Worm (Caenorhabditis elegans): ENCODE measurements around the gene D1014.2.

D1014.2 gene

ce11 chrV:8178914-8179542, 35.3 kb downstream of the D1014.2 start, which contains the start of gene srp-7:
srp-7 (plus strand) TSS chrV:8179126.
- no peak for TF ChIP-seq flt-1 (GFP tag; IDR thresholded peaks at IDR 0.05)
- TF ChIP-seq scrt-1 (GFP tag; IDR thresholded peaks at IDR 0.05), result peak; percentile 36; the same call in 1 of the 2 replicates
- TF ChIP-seq tra-4 (tag; optimal IDR thresholded peaks at IDR 0.05), result no peak
- TF ChIP-seq hnd-1 (tag; optimal IDR thresholded peaks at IDR 0.05), result no peak
- TF ChIP-seq ets-7 (tag; optimal IDR thresholded peaks at IDR 0.05), result no peak
- TF ChIP-seq tbx-37 (GFP tag; conservative IDR thresholded peaks at IDR 0.05), result no peak

ce11 chrV:8183384-8183783, 39.7 kb downstream of the D1014.2 start, which contains the start of gene srp-8:
srp-8 (plus strand) TSS chrV:8183684.
- TF ChIP-seq pes-1 (GFP tag; IDR thresholded peaks at IDR 0.05) (no peak), hmg-4 (GFP tag; optimal IDR thresholded peaks at IDR 0.05) (no peak), ceh-13 (GFP tag; optimal IDR thresholded peaks at IDR 0.05) (no peak), hnd-1 (tag; optimal IDR thresholded peaks at IDR 0.05) (no peak), hmbx-1 (tag; optimal IDR thresholded peaks at IDR 0.05) (no peak), F13C5.2 (tag; optimal IDR thresholded peaks at IDR 0.05) (no peak), flt-1 (GFP tag; IDR thresholded peaks at IDR 0.05) (no peak), tbx-37 (GFP tag; conservative IDR thresholded peaks at IDR 0.05) (no peak), ama-1 (optimal IDR thresholded peaks at IDR 0.05) (no peak), tra-4 (tag; optimal IDR thresholded peaks at IDR 0.05) (no peak), tbx-11 (GFP tag; IDR thresholded peaks at IDR 0.05) (no peak), ets-7 (tag; optimal IDR thresholded peaks at IDR 0.05) (no peak)

- TF ChIP-seq tra-4 (tag; optimal IDR thresholded peaks at IDR 0.05) (no peak), ama-1 (optimal IDR thresholded peaks at IDR 0.05) (no peak), aly-1 (tag; optimal IDR thresholded peaks at IDR 0.05) (no peak), tbx-37 (GFP tag; conservative IDR thresholded peaks at IDR 0.05) (no peak), ceh-13 (GFP tag; optimal IDR thresholded peaks at IDR 0.05) (no peak), flt-1 (GFP tag; IDR thresholded peaks at IDR 0.05) (no peak), sea-1 (GFP tag; conservative IDR thresholded peaks at IDR 0.05) (no peak), B0310.2 (tag; optimal IDR thresholded peaks at IDR 0.05) (no peak), F13C5.2 (tag; optimal IDR thresholded peaks at IDR 0.05) (no peak), hnd-1 (tag; optimal IDR thresholded peaks at IDR 0.05) (no peak), ceh-36 (tag; optimal IDR thresholded peaks at IDR 0.05) (no peak), pes-1 (GFP tag; IDR thresholded peaks at IDR 0.05) (no peak), tbx-11 (GFP tag; IDR thresholded peaks at IDR 0.05) (no peak), hmbx-1 (tag; optimal IDR thresholded peaks at IDR 0.05) (no peak)
Observed at ce11 chrV:8185737-8186136, 42.0 kb downstream of the D1014.2 start, which contains the start of gene F20D6.2. F20D6.2 (plus strand) TSS chrV:8186037.

- TF ChIP-seq ets-7 (tag; optimal IDR thresholded peaks at IDR 0.05) (no peak), flt-1 (GFP tag; IDR thresholded peaks at IDR 0.05) (no peak), hmbx-1 (tag; optimal IDR thresholded peaks at IDR 0.05) (no peak), ama-1 (optimal IDR thresholded peaks at IDR 0.05) (no peak), tbx-37 (GFP tag; conservative IDR thresholded peaks at IDR 0.05) (no peak), sea-1 (GFP tag; conservative IDR thresholded peaks at IDR 0.05) (no peak), hmg-4 (GFP tag; optimal IDR thresholded peaks at IDR 0.05) (no peak), tbx-11 (GFP tag; IDR thresholded peaks at IDR 0.05) (no peak), ceh-36 (tag; optimal IDR thresholded peaks at IDR 0.05) (no peak), hnd-1 (tag; optimal IDR thresholded peaks at IDR 0.05) (no peak), tra-4 (tag; optimal IDR thresholded peaks at IDR 0.05) (no peak), F13C5.2 (tag; optimal IDR thresholded peaks at IDR 0.05) (no peak), scrt-1 (GFP tag; IDR thresholded peaks at IDR 0.05) (no peak), aly-1 (tag; optimal IDR thresholded peaks at IDR 0.05) (no peak), ceh-13 (GFP tag; optimal IDR thresholded peaks at IDR 0.05) (no peak)
Observed at ce11 chrV:8188421-8188820, 44.7 kb downstream of the D1014.2 start, which contains the start of gene F20D6.15. F20D6.15 (minus strand) TSS chrV:8188467.

ce11 chrV:8190016-8190415, 46.3 kb downstream of the D1014.2 start, which contains the start of gene F20D6.12:
F20D6.12 (minus strand) TSS chrV:8190116.
- TF ChIP-seq scrt-1 (GFP tag; IDR thresholded peaks at IDR 0.05) (no peak), hnd-1 (tag; optimal IDR thresholded peaks at IDR 0.05) (no peak), ets-7 (tag; optimal IDR thresholded peaks at IDR 0.05) (no peak), pes-1 (GFP tag; IDR thresholded peaks at IDR 0.05) (no peak), hmg-4 (GFP tag; optimal IDR thresholded peaks at IDR 0.05) (no peak), ceh-36 (tag; optimal IDR thresholded peaks at IDR 0.05) (no peak), sea-1 (GFP tag; conservative IDR thresholded peaks at IDR 0.05) (no peak), tbx-11 (GFP tag; IDR thresholded peaks at IDR 0.05) (no peak), tbx-37 (GFP tag; conservative IDR thresholded peaks at IDR 0.05) (no peak), aly-1 (tag; optimal IDR thresholded peaks at IDR 0.05) (no peak), B0310.2 (tag; optimal IDR thresholded peaks at IDR 0.05) (no peak), ceh-13 (GFP tag; optimal IDR thresholded peaks at IDR 0.05) (no peak), flt-1 (GFP tag; IDR thresholded peaks at IDR 0.05) (no peak), F13C5.2 (tag; optimal IDR thresholded peaks at IDR 0.05) (no peak), tra-4 (tag; optimal IDR thresholded peaks at IDR 0.05) (no peak), ama-1 (optimal IDR thresholded peaks at IDR 0.05) (no peak)

ce11 chrV:8190430-8190829, 46.7 kb downstream of the D1014.2 start, which contains the start of gene F20D6.1:
F20D6.1 (plus strand) TSS chrV:8190730.
- no peak for TF ChIP-seq ceh-13 (GFP tag; optimal IDR thresholded peaks at IDR 0.05)
- no peak for TF ChIP-seq hnd-1 (tag; optimal IDR thresholded peaks at IDR 0.05)
